Fruit fly (Drosophila melanogaster) whole organism, embryonic: Measurements from ENCODE around the gene nop5.

Experiments
- Blimp-1 ChIP-seq: fragments of 200-800 bp; sonication (Bioruptor generic); optimal IDR thresholded peaks from 3 replicates; lab custom pipeline; 2018; ENCODE audit warnings: missing biosample characterization, missing genetic modification characterization, mild to moderate bottlenecking, moderate library complexity, missing genetic modification reagents
- C15 ChIP-seq: fragments of 200-800 bp; sonication (Bioruptor generic); IDR thresholded peaks from 3 replicates; pipeline ENCODE4 v1.3.6; 2022; ENCODE audit warnings: missing biosample characterization, missing genetic modification characterization
- CG10959 ChIP-seq: fragments of 200-800 bp; sonication (Bioruptor generic); IDR thresholded peaks from 2 replicates; pipeline ENCODE4 v1.3.6; 2022; ENCODE audit warnings: missing biosample characterization, missing genetic modification characterization
- CG11085 ChIP-seq: fragments of 200-800 bp; sonication (Bioruptor generic); IDR thresholded peaks from 2 replicates; pipeline ENCODE4 v1.3.6; 2022; ENCODE audit warnings: missing biosample characterization, missing genetic modification characterization
- CG11398 ChIP-seq: fragments of 200-800 bp; sonication (Bioruptor generic); optimal IDR thresholded peaks from 2 replicates; lab custom pipeline; 2016; ENCODE audit warnings: missing biosample characterization, missing genetic modification characterization
- CG12155 ChIP-seq: fragments of 200-800 bp; sonication (Bioruptor generic); optimal IDR thresholded peaks from 3 replicates; lab custom pipeline; 2016; ENCODE audit warnings: missing biosample characterization, missing genetic modification characterization
- CG12744 ChIP-seq: fragments of 200-800 bp; sonication (Bioruptor generic); optimal IDR thresholded peaks from 2 replicates; lab custom pipeline; 2016; ENCODE audit warnings: missing biosample characterization, missing genetic modification characterization
- CG13424 ChIP-seq: fragments of 200-800 bp; sonication (Bioruptor generic); optimal IDR thresholded peaks from 2 replicates; lab custom pipeline; 2019; ENCODE audit warnings: missing biosample characterization, mild to moderate bottlenecking, missing genetic modification characterization, moderate library complexity
- CG1529 ChIP-seq: fragments of 200-800 bp; sonication (Bioruptor generic); optimal IDR thresholded peaks from 3 replicates; lab custom pipeline; 2018; ENCODE audit warnings: missing biosample characterization, missing genetic modification characterization
- CG16813 ChIP-seq: fragments of 200-800 bp; sonication (Bioruptor generic); IDR thresholded peaks from 3 replicates; pipeline ENCODE4 v1.3.6; 2022; ENCODE audit warnings: missing biosample characterization, missing genetic modification characterization; ENCODE audit not compliant: partially characterized antibody
- CG17829 ChIP-seq: fragments of 200-800 bp; optimal IDR thresholded peaks from 2 replicates; lab custom pipeline; 2019; ENCODE audit warnings: missing biosample characterization, mild to moderate bottlenecking, missing genetic modification characterization, moderate library complexity
- CG17912 ChIP-seq: fragments of 200-800 bp; sonication (Bioruptor generic); optimal IDR thresholded peaks from 2 replicates; lab custom pipeline; 2018; ENCODE audit warnings: missing biosample characterization, mild to moderate bottlenecking, missing genetic modification characterization
- CG2202 ChIP-seq: fragments of 200-800 bp; sonication (Bioruptor generic); optimal IDR thresholded peaks from 2 replicates; lab custom pipeline; 2018; ENCODE audit warnings: missing biosample characterization, mild to moderate bottlenecking, missing genetic modification characterization
- CG3065 ChIP-seq: fragments of 200-800 bp; sonication (Bioruptor generic); optimal IDR thresholded peaks from 2 replicates; lab custom pipeline; 2016; ENCODE audit warnings: missing biosample characterization, missing genetic modification characterization
- CG34224 ChIP-seq: fragments of 200-800 bp; sonication (Bioruptor generic); IDR thresholded peaks from 3 replicates; pipeline ENCODE4 v1.3.6; 2022; ENCODE audit warnings: missing biosample characterization, missing genetic modification characterization; ENCODE audit not compliant: partially characterized antibody
- CG3726 ChIP-seq: fragments of 200-800 bp; sonication (Bioruptor generic); IDR thresholded peaks from 3 replicates; pipeline ENCODE4, ENCODE4 v1.3.6; 2022; ENCODE audit warnings: missing biosample characterization, missing genetic modification characterization
- CG3838 ChIP-seq: fragments of 200-800 bp; sonication (Bioruptor generic); optimal IDR thresholded peaks from 3 replicates; lab custom pipeline; 2016; ENCODE audit warnings: missing biosample characterization, missing genetic modification characterization
- CG42726 ChIP-seq: fragments of 200-800 bp; sonication (Bioruptor generic); IDR thresholded peaks from 2 replicates; pipeline ENCODE4 v1.3.6; 2022; ENCODE audit warnings: missing biosample characterization, missing genetic modification characterization; ENCODE audit not compliant: partially characterized antibody
- CG4282 ChIP-seq: fragments of 200-800 bp; sonication (Bioruptor generic); optimal IDR thresholded peaks from 2 replicates; lab custom pipeline; 2016; ENCODE audit warnings: missing biosample characterization, missing genetic modification characterization
- CG4360 ChIP-seq: fragments of 200-800 bp; sonication (Bioruptor generic); IDR thresholded peaks from 2 replicates; pipeline ENCODE4 v1.3.6; 2022; ENCODE audit warnings: missing biosample characterization, missing genetic modification characterization
- CG7987 ChIP-seq: fragments of 200-800 bp; sonication (Bioruptor generic); optimal IDR thresholded peaks from 2 replicates; lab custom pipeline; 2018; ENCODE audit warnings: missing biosample characterization, mild to moderate bottlenecking, missing genetic modification characterization, moderate library complexity
- CG8359 ChIP-seq: fragments of 200-800 bp; sonication (Bioruptor generic); optimal IDR thresholded peaks from 2 replicates; lab custom pipeline; 2017; ENCODE audit warnings: missing biosample characterization, mild to moderate bottlenecking, missing genetic modification characterization, borderline replicate concordance
- CG9817 ChIP-seq: fragments of 200-800 bp; sonication (Bioruptor generic); optimal IDR thresholded peaks from 2 replicates; lab custom pipeline; 2018; ENCODE audit warnings: missing biosample characterization, mild to moderate bottlenecking, missing genetic modification characterization, moderate library complexity
- CTCF ChIP-seq: fragments of 200-800 bp; sonication (Bioruptor generic); optimal IDR thresholded peaks from 2 replicates; lab custom pipeline; 2017; ENCODE audit warnings: missing biosample characterization, mild to moderate bottlenecking, missing genetic modification characterization, moderate library complexity
- CrebB ChIP-seq: fragments of 200-800 bp; sonication (Bioruptor generic); optimal IDR thresholded peaks from 3 replicates; lab custom pipeline; 2018; ENCODE audit warnings: missing biosample characterization, mild to moderate bottlenecking, missing genetic modification characterization
- Deaf1 ChIP-seq: fragments of 200-800 bp; optimal IDR thresholded peaks from 3 replicates; lab custom pipeline; 2019; ENCODE audit warnings: missing biosample characterization, mild to moderate bottlenecking, missing genetic modification characterization, moderate library complexity
- H2.0 ChIP-seq: fragments of 200-800 bp; sonication (Bioruptor generic); IDR thresholded peaks from 2 replicates; pipeline ENCODE4 v1.3.6; 2022; ENCODE audit warnings: missing biosample characterization, missing genetic modification characterization
- HLH54F ChIP-seq: fragments of 200-800 bp; sonication (Bioruptor generic); optimal IDR thresholded peaks from 3 replicates; lab custom pipeline; 2016; ENCODE audit warnings: missing biosample characterization, missing genetic modification characterization
- HLHmδ ChIP-seq: fragments of 200-800 bp; sonication (Bioruptor generic); optimal IDR thresholded peaks from 2 replicates; lab custom pipeline; 2018; ENCODE audit warnings: missing biosample characterization, mild to moderate bottlenecking, missing genetic modification characterization, moderate library complexity
- Mad ChIP-seq: fragments of 200-800 bp; sonication (Bioruptor generic); optimal IDR thresholded peaks from 2 replicates; lab custom pipeline; 2016; ENCODE audit warnings: missing biosample characterization, missing genetic modification characterization
- NK7.1 ChIP-seq: fragments of 200-800 bp; sonication (Bioruptor generic); optimal IDR thresholded peaks from 3 replicates; lab custom pipeline; 2016; ENCODE audit warnings: missing biosample characterization, missing genetic modification characterization
- Oli ChIP-seq: fragments of 200-800 bp; sonication (Bioruptor generic); optimal IDR thresholded peaks from 2 replicates; lab custom pipeline; 2018; ENCODE audit warnings: missing biosample characterization, mild to moderate bottlenecking, missing genetic modification characterization, moderate library complexity
- Scr ChIP-seq: fragments of 200-800 bp; sonication (Bioruptor generic); IDR thresholded peaks from 2 replicates; pipeline ENCODE4 v1.3.6; 2022; ENCODE audit warnings: missing biosample characterization, missing genetic modification characterization; ENCODE audit not compliant: partially characterized antibody
- Sox100B ChIP-seq: fragments of 200-800 bp; sonication (Bioruptor generic); optimal IDR thresholded peaks from 3 replicates; lab custom pipeline; 2018; ENCODE audit warnings: missing biosample characterization, mild to moderate bottlenecking, missing genetic modification characterization
- Sry-δ ChIP-seq: fragments of 200-800 bp; sonication (Bioruptor generic); optimal IDR thresholded peaks from 2 replicates; lab custom pipeline; 2016; ENCODE audit warnings: missing biosample characterization, missing genetic modification characterization
- Tbp ChIP-seq: fragments of >200 bp; optimal IDR thresholded peaks from 2 replicates; lab custom pipeline; 2018; ENCODE audit warnings: missing biosample characterization, missing genetic modification characterization
- chif ChIP-seq, 2 experiments: fragments of 200-800 bp; sonication (Bioruptor generic); optimal IDR thresholded peaks; 3 replicates each; lab custom pipeline; 2016; ENCODE audit warnings: missing biosample characterization in 2 of 2, missing genetic modification characterization in 2 of 2
- chm ChIP-seq: fragments of 200-800 bp; sonication (Bioruptor generic); IDR thresholded peaks from 2 replicates; pipeline ENCODE4 v1.3.6; 2022; ENCODE audit warnings: missing biosample characterization, missing genetic modification characterization
- chn ChIP-seq: fragments of 200-800 bp; sonication (Bioruptor generic); optimal IDR thresholded peaks from 2 replicates; lab custom pipeline; 2016; ENCODE audit warnings: missing biosample characterization, missing genetic modification characterization
- corto ChIP-seq: fragments of 200-800 bp; sonication (Bioruptor generic); optimal IDR thresholded peaks from 2 replicates; lab custom pipeline; 2016; ENCODE audit warnings: missing biosample characterization, mild to moderate bottlenecking, missing genetic modification characterization, moderate library complexity
- emc ChIP-seq: fragments of 200-800 bp; sonication (Bioruptor generic); optimal IDR thresholded peaks from 2 replicates; lab custom pipeline; 2016; ENCODE audit warnings: missing biosample characterization, missing genetic modification characterization
- eyg ChIP-seq: fragments of 200-800 bp; sonication (Bioruptor generic); optimal IDR thresholded peaks from 3 replicates; lab custom pipeline; 2016; ENCODE audit warnings: missing biosample characterization, missing genetic modification characterization
- gfzf ChIP-seq: fragments of 200-800 bp; sonication (Bioruptor generic); optimal IDR thresholded peaks from 2 replicates; lab custom pipeline; 2016; ENCODE audit warnings: missing biosample characterization, mild to moderate bottlenecking, missing genetic modification characterization, moderate library complexity
- inv ChIP-seq: fragments of 200-800 bp; sonication (Bioruptor generic); IDR thresholded peaks from 2 replicates; pipeline ENCODE4 v1.3.6; 2022; ENCODE audit warnings: missing biosample characterization, missing genetic modification characterization; ENCODE audit not compliant: partially characterized antibody
- jing ChIP-seq: fragments of 200-800 bp; sonication (Bioruptor generic); optimal IDR thresholded peaks from 2 replicates; lab custom pipeline; 2018; ENCODE audit warnings: missing biosample characterization, mild to moderate bottlenecking, missing genetic modification characterization
- maf-S ChIP-seq: fragments of 200-800 bp; sonication (Bioruptor generic); optimal IDR thresholded peaks from 2 replicates; lab custom pipeline; 2016; ENCODE audit warnings: missing biosample characterization, missing genetic modification characterization
- nmo ChIP-seq: fragments of 200-800 bp; sonication (Bioruptor generic); optimal IDR thresholded peaks from 2 replicates; lab custom pipeline; 2018; ENCODE audit warnings: missing biosample characterization, mild to moderate bottlenecking, missing genetic modification characterization, moderate library complexity
- org-1 ChIP-seq: fragments of 200-800 bp; sonication (Bioruptor generic); optimal IDR thresholded peaks from 2 replicates; lab custom pipeline; 2017; ENCODE audit warnings: missing biosample characterization, missing genetic modification characterization
- sima ChIP-seq: fragments of 200-800 bp; sonication (Bioruptor generic); optimal IDR thresholded peaks from 2 replicates; lab custom pipeline; 2016; ENCODE audit warnings: missing biosample characterization, missing genetic modification characterization
- trh ChIP-seq: fragments of 200-800 bp; sonication (Bioruptor generic); optimal IDR thresholded peaks from 2 replicates; lab custom pipeline; 2016; ENCODE audit warnings: missing biosample characterization, missing genetic modification characterization
- twi ChIP-seq: fragments of 200-800 bp; optimal IDR thresholded peaks from 2 replicates; lab custom pipeline; 2019; ENCODE audit warnings: missing biosample characterization, mild to moderate bottlenecking, missing genetic modification characterization, moderate library complexity
- unc-4 ChIP-seq: fragments of 200-800 bp; sonication (Bioruptor generic); IDR thresholded peaks from 2 replicates; pipeline ENCODE4 v1.3.6; 2022; ENCODE audit warnings: missing biosample characterization, missing genetic modification characterization; ENCODE audit not compliant: partially characterized antibody

The nop5 gene

DNA sequence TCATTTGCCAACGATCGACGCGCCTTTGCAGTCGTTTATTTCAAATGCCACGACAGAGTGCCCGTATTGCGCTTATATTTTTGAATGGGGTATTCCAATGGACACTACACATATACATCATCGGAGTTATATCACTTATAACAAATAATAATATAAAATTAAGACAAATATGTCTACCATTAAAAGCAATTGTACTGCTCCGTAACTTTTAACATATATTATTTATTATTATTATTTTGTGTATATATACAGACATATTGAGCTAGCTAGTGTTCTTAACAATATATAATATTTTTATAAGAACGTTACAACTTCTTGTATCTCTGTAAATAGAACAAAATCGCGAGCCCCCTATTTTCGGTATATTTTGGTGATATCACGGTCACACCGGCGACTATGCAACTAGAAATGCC lies 45.5 kb upstream of the nop5 start, which contains the start of the genes sip2 and Coprox (continued):
- TF ChIP-seq CG34224 (GFP tag; lab: Robert Waterston, UW) (no peak), twi (tag; lab: Kevin White, UChicago) (peak; percentile 63), CG17829 (peak; percentile 88), CrebB (tag; lab: Kevin White, UChicago) (peak; percentile 50), inv (GFP tag; lab: Robert Waterston, UW) (no peak), NK7.1 (GFP tag; lab: Kevin White, UChicago) (no peak), HLH54F (GFP tag; lab: Kevin White, UChicago) (no peak), C15 (GFP tag; lab: Robert Waterston, UW) (no peak), CG10959 (GFP tag; lab: Robert Waterston, UW) (no peak), CTCF (no peak), Oli (tag; lab: Kevin White, UChicago) (peak; percentile 37), org-1 (no peak), sima (GFP tag; lab: Kevin White, UChicago) (no peak), CG4282 (no peak), HLHmδ (GFP tag; lab: Kevin White, UChicago) (no peak), CG1529 (peak; percentile 1), CG11398 (no peak), CG11085 (GFP tag; lab: Robert Waterston, UW) (no peak), jing (GFP tag; lab: Kevin White, UChicago) (no peak), Deaf1 (no peak), chm (GFP tag; lab: Robert Waterston, UW) (no peak), Blimp-1 (GFP tag; lab: Kevin White, UChicago) (no peak), H2.0 (GFP tag; lab: Robert Waterston, UW) (peak; percentile 48), CG9817 (peak; percentile 66), CG17912 (GFP tag; lab: Kevin White, UChicago) (no peak), CG3726 (GFP tag; lab: Robert Waterston, UW) (no peak), Sry-δ (GFP tag; lab: Kevin White, UChicago) (no peak), nmo (GFP tag; lab: Kevin White, UChicago) (peak; percentile 82), CG3065 (GFP tag; lab: Kevin White, UChicago) (no peak), CG12155 (GFP tag; lab: Kevin White, UChicago) (peak; percentile 54), CG16813 (no peak), CG42726 (GFP tag; lab: Robert Waterston, UW) (no peak), gfzf (GFP tag; lab: Kevin White, UChicago) (peak; percentile 49), CG4360 (GFP tag; lab: Robert Waterston, UW) (no peak), CG3838 (no peak), Sox100B (no peak), emc (GFP tag; lab: Kevin White, UChicago) (no peak), eyg (no peak), CG7987 (GFP tag; lab: Kevin White, UChicago) (no peak), CG8359 (GFP tag; lab: Kevin White, UChicago) (no peak), Scr (GFP tag; lab: Robert Waterston, UW) (no peak), chn (GFP tag; lab: Kevin White, UChicago) (no peak), CG12744 (GFP tag; lab: Kevin White, UChicago) (no peak), CG13424 (peak; percentile 84), chif (GFP tag; optimal IDR thresholded peaks at IDR 0.05; lab: Kevin White, UChicago) (no peak), trh (no peak), unc-4 (GFP tag; lab: Robert Waterston, UW) (no peak), corto (GFP tag; lab: Kevin White, UChicago) (no peak), CG2202 (tag; lab: Kevin White, UChicago) (no peak), Mad (GFP tag; lab: Kevin White, UChicago) (no peak), maf-S (no peak), Tbp (GFP tag; lab: Kevin White, UChicago) (no peak)
